Fruit fly (Drosophila melanogaster): Measurements from ENCODE around the gene CG5196.

DNA sequence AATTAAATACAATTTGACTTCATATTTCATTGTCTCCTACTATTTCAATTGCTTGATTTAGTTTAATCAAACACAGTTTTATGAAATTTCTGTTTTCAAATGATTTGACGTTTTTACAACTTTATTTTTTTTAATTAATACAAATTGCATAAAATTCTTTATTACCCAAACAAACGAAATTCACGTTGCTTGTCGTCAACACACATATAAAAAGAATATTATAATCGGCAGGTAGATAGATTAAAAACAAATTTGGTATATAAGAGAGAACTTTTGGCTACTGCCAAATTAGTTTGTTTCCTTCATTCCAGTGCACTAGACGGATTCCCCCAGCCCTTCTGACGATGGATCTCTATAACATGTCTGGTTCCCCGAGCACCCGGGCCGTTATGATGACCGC is 31.3 kb upstream of the CG5196 start, which contains the start of gene GstD6:
- TF ChIP-seq dmrt93B (GFP tag; optimal IDR thresholded peaks at IDR 0.05) (no peak), CG32264 (GFP tag; optimal IDR thresholded peaks at IDR 0.05) (no peak), psq (GFP tag; optimal IDR thresholded peaks at IDR 0.05) (no peak), Hr83 (GFP tag; optimal IDR thresholded peaks at IDR 0.05; ENCODE audit: poor library complexity, severe bottlenecking) (no peak), Rel (GFP tag; optimal IDR thresholded peaks at IDR 0.05) (no peak), Rel (tag; optimal IDR thresholded peaks at IDR 0.05) (no peak)
